Fruit fly (Drosophila melanogaster) whole organism, embryonic: Measurements from ENCODE around the gene Grasp65.

ENCODE experiments used
- BtbVII ChIP-seq: fragments of 200-800 bp; sonication (Bioruptor generic); optimal IDR thresholded peaks from 3 replicates; lab custom pipeline; 2017; ENCODE audit warnings: missing biosample characterization, mild to moderate bottlenecking, missing genetic modification characterization
- CG1024 ChIP-seq: fragments of 200-800 bp; sonication (Bioruptor generic); IDR thresholded peaks from 2 replicates; pipeline ENCODE4 v1.3.6; 2022; ENCODE audit warnings: missing biosample characterization, missing genetic modification characterization
- CG10462 ChIP-seq: fragments of 200-800 bp; sonication (Bioruptor generic); optimal IDR thresholded peaks from 2 replicates; lab custom pipeline; 2016; ENCODE audit warnings: missing biosample characterization, missing genetic modification characterization
- CG11696 ChIP-seq: fragments of 200-800 bp; sonication (Bioruptor generic); IDR thresholded peaks from 2 replicates; pipeline ENCODE4 v1.3.6; 2022; ENCODE audit warnings: missing biosample characterization, missing genetic modification characterization
- CG13287 ChIP-seq: fragments of 200-800 bp; sonication (Bioruptor generic); IDR thresholded peaks from 2 replicates; pipeline ENCODE4 v1.3.6; 2022; ENCODE audit warnings: missing biosample characterization, missing genetic modification characterization; ENCODE audit not compliant: partially characterized antibody
- CG15269 ChIP-seq: fragments of 200-800 bp; sonication (Bioruptor generic); optimal IDR thresholded peaks from 2 replicates; lab custom pipeline; 2018; ENCODE audit warnings: missing biosample characterization, mild to moderate bottlenecking, missing genetic modification characterization, moderate library complexity
- CG15601 ChIP-seq: fragments of 200-800 bp; sonication (Bioruptor generic); optimal IDR thresholded peaks from 3 replicates; lab custom pipeline; 2019; ENCODE audit warnings: missing biosample characterization, mild to moderate bottlenecking, missing genetic modification characterization, moderate library complexity
- CG18764 ChIP-seq: fragments of 200-800 bp; sonication (Bioruptor generic); optimal IDR thresholded peaks from 3 replicates; lab custom pipeline; 2016; ENCODE audit warnings: missing biosample characterization, missing genetic modification characterization
- CG30403 ChIP-seq: fragments of 200-800 bp; sonication (Bioruptor generic); optimal IDR thresholded peaks from 3 replicates; lab custom pipeline; 2016; ENCODE audit warnings: missing biosample characterization, missing genetic modification characterization
- CG30431 ChIP-seq: fragments of 200-800 bp; sonication (Bioruptor generic); optimal IDR thresholded peaks from 2 replicates; lab custom pipeline; 2017; ENCODE audit warnings: missing biosample characterization, missing genetic modification characterization
- CG3847 ChIP-seq: fragments of 200-800 bp; sonication (Bioruptor generic); IDR thresholded peaks from 2 replicates; pipeline ENCODE4 v1.3.6; 2022; ENCODE audit warnings: missing biosample characterization, missing genetic modification characterization
- CG4707 ChIP-seq: fragments of 200-800 bp; sonication (Bioruptor generic); optimal IDR thresholded peaks from 2 replicates; lab custom pipeline; 2018; ENCODE audit warnings: missing biosample characterization, mild to moderate bottlenecking, missing genetic modification characterization, moderate library complexity
- CG6854 ChIP-seq: fragments of 200-800 bp; sonication (Bioruptor generic); optimal IDR thresholded peaks from 3 replicates; lab custom pipeline; 2017; ENCODE audit warnings: missing biosample characterization, mild to moderate bottlenecking, missing genetic modification characterization
- CG7786 ChIP-seq: fragments of 200-800 bp; sonication (Bioruptor generic); optimal IDR thresholded peaks from 2 replicates; lab custom pipeline; 2016; ENCODE audit warnings: missing biosample characterization, missing genetic modification characterization
- CG9932 ChIP-seq: fragments of 200-800 bp; sonication (Bioruptor generic); IDR thresholded peaks from 2 replicates; pipeline ENCODE4 v1.3.6; 2022; ENCODE audit warnings: missing biosample characterization, missing genetic modification characterization
- CHES-1-like ChIP-seq: fragments of 200-800 bp; sonication (Bioruptor generic); optimal IDR thresholded peaks from 2 replicates; lab custom pipeline; 2016; ENCODE audit warnings: missing biosample characterization, missing genetic modification characterization
- CkIIα-i1 ChIP-seq: fragments of 200-800 bp; sonication (Bioruptor generic); IDR thresholded peaks from 2 replicates; pipeline ENCODE4 v1.3.6; 2022; ENCODE audit warnings: missing biosample characterization, missing genetic modification characterization
- Dbx ChIP-seq: fragments of 200-800 bp; sonication (Bioruptor generic); IDR thresholded peaks from 3 replicates; pipeline ENCODE4 v1.3.6; 2022; ENCODE audit warnings: missing biosample characterization, missing genetic modification characterization
- Dip3 ChIP-seq: fragments of 200-800 bp; sonication (Bioruptor generic); optimal IDR thresholded peaks from 3 replicates; lab custom pipeline; 2016; ENCODE audit warnings: missing biosample characterization, missing genetic modification characterization
- Dref ChIP-seq: fragments of 200-800 bp; sonication (Bioruptor generic); IDR thresholded peaks from 2 replicates; pipeline ENCODE4 v1.3.6; 2022; ENCODE audit warnings: missing biosample characterization, missing genetic modification characterization
- Ets65A ChIP-seq: fragments of 200-800 bp; sonication (Bioruptor generic); peaks from one replicate; lab custom pipeline; 2016; ENCODE audit warnings: missing biosample characterization, missing genetic modification characterization
- HLH54F ChIP-seq: fragments of 200-800 bp; sonication (Bioruptor generic); optimal IDR thresholded peaks from 3 replicates; lab custom pipeline; 2016; ENCODE audit warnings: missing biosample characterization, missing genetic modification characterization
- Nf-YA ChIP-seq: fragments of 200-800 bp; sonication (Bioruptor generic); IDR thresholded peaks from 2 replicates; pipeline ENCODE4 v1.3.6; 2022; ENCODE audit warnings: missing biosample characterization, missing genetic modification characterization
- Trl ChIP-seq, 3 experiments: fragments of >200 bp in 2 of 3; fragments of 200-800 bp in 1 of 3; sonication (Bioruptor generic) in 1 of 3; optimal IDR thresholded peaks; 2 replicates in 1 of 3; 3 replicates in 2 of 3; lab custom pipeline; 2016 to 2017; ENCODE audit warnings: missing biosample characterization in 1 of 3, missing genetic modification characterization in 1 of 3
- Xbp1 ChIP-seq: fragments of 200-800 bp; sonication (Bioruptor generic); optimal IDR thresholded peaks from 3 replicates; lab custom pipeline; 2016; ENCODE audit warnings: missing biosample characterization, mild to moderate bottlenecking, missing genetic modification characterization
- az2 ChIP-seq: fragments of 200-800 bp; sonication (Bioruptor generic); optimal IDR thresholded peaks from 3 replicates; lab custom pipeline; 2016; ENCODE audit warnings: missing biosample characterization, missing genetic modification characterization
- bcd ChIP-seq: fragments of 200-800 bp; sonication (Bioruptor generic); optimal IDR thresholded peaks from 2 replicates; lab custom pipeline; 2017; ENCODE audit warnings: missing biosample characterization, mild to moderate bottlenecking, missing genetic modification characterization
- dmrt99B ChIP-seq: fragments of 200-800 bp; sonication (Bioruptor generic); optimal IDR thresholded peaks from 2 replicates; lab custom pipeline; 2018; ENCODE audit warnings: missing biosample characterization, mild to moderate bottlenecking, missing genetic modification characterization, moderate library complexity
- dysf ChIP-seq: fragments of 200-800 bp; sonication (Bioruptor generic); IDR thresholded peaks from 3 replicates; pipeline ENCODE4 v1.3.6; 2022; ENCODE audit warnings: missing biosample characterization, missing genetic modification characterization
- fu2 ChIP-seq: fragments of 200-800 bp; sonication (Bioruptor generic); optimal IDR thresholded peaks from 2 replicates; lab custom pipeline; 2016; ENCODE audit warnings: missing biosample characterization, missing genetic modification characterization
- gem ChIP-seq: fragments of 200-800 bp; sonication (Bioruptor generic); optimal IDR thresholded peaks from 2 replicates; lab custom pipeline; 2019; ENCODE audit warnings: missing biosample characterization, mild to moderate bottlenecking, missing genetic modification characterization, moderate library complexity
- hkb ChIP-seq, 2 experiments: fragments of 200-800 bp in 1 of 2; fragments of >200 bp in 1 of 2; sonication (Bioruptor generic) in 1 of 2; IDR thresholded peaks in 1 of 2; optimal IDR thresholded peaks in 1 of 2; 2 replicates each; pipeline versions ENCODE4 v1.3.6 to Lab custom; 2017 to 2022; ENCODE audit warnings: missing biosample characterization in 1 of 2, missing genetic modification characterization in 1 of 2
- kay ChIP-seq: fragments of 200-800 bp; sonication (Bioruptor generic); optimal IDR thresholded peaks from 2 replicates; lab custom pipeline; 2016; ENCODE audit warnings: missing biosample characterization, missing genetic modification characterization
- lab ChIP-seq: fragments of 200-800 bp; sonication (Bioruptor generic); optimal IDR thresholded peaks from 3 replicates; lab custom pipeline; 2017; ENCODE audit warnings: missing biosample characterization, missing genetic modification characterization, mild to moderate bottlenecking, moderate library complexity, missing genetic modification reagents
- lilli ChIP-seq: fragments of 200-800 bp; sonication (Bioruptor generic); optimal IDR thresholded peaks from 3 replicates; lab custom pipeline; 2016; ENCODE audit warnings: missing biosample characterization, missing genetic modification characterization
- otp ChIP-seq: fragments of 200-800 bp; sonication (Bioruptor generic); IDR thresholded peaks from 3 replicates; pipeline ENCODE4, ENCODE4 v1.3.6; 2022; ENCODE audit warnings: missing biosample characterization, missing genetic modification characterization
- prd ChIP-seq, 3 experiments: fragments of >200 bp in 2 of 3; fragments of 200-800 bp in 1 of 3; sonication (Bioruptor generic) in 1 of 3; optimal IDR thresholded peaks in 2 of 3; IDR thresholded peaks in 1 of 3; 2 replicates in 2 of 3; 3 replicates in 1 of 3; pipeline versions ENCODE4 v1.3.6 to Lab custom; 2017 to 2022; ENCODE audit warnings: missing biosample characterization in 1 of 3, missing genetic modification characterization in 1 of 3
- row ChIP-seq: fragments of 200-800 bp; sonication (Bioruptor generic); IDR thresholded peaks from 3 replicates; pipeline ENCODE4 v1.3.6; 2022; ENCODE audit warnings: missing biosample characterization, missing genetic modification characterization
- sens ChIP-seq: fragments of 200-800 bp; sonication (Bioruptor generic); peaks from one replicate; lab custom pipeline; 2016; ENCODE audit warnings: missing biosample characterization, missing genetic modification characterization
- slbo ChIP-seq: fragments of 200-800 bp; sonication (Bioruptor generic); IDR thresholded peaks from 2 replicates; pipeline ENCODE4 v1.3.6; 2022; ENCODE audit warnings: missing biosample characterization, missing genetic modification characterization
- tgo ChIP-seq: fragments of 200-800 bp; sonication (Bioruptor generic); IDR thresholded peaks from 3 replicates; pipeline ENCODE4 v1.3.6; 2022; ENCODE audit warnings: missing biosample characterization, missing genetic modification characterization
- tio ChIP-seq: fragments of 200-800 bp; sonication (Bioruptor generic); optimal IDR thresholded peaks from 2 replicates; lab custom pipeline; 2017; ENCODE audit warnings: missing biosample characterization, missing genetic modification characterization, inconsistent platforms
- ttk ChIP-seq: fragments of 200-800 bp; sonication (Bioruptor generic); IDR thresholded peaks from 2 replicates; pipeline ENCODE4 v2.1.2; 2022; ENCODE audit warnings: missing biosample characterization, missing genetic modification characterization
- vnd ChIP-seq: fragments of 200-800 bp; sonication (Bioruptor generic); IDR thresholded peaks from 3 replicates; pipeline ENCODE4 v1.3.6; 2022; ENCODE audit warnings: missing biosample characterization, missing genetic modification characterization; ENCODE audit not compliant: partially characterized antibody
- wor ChIP-seq: fragments of 200-800 bp; sonication (Bioruptor generic); IDR thresholded peaks from 2 replicates; pipeline ENCODE4 v1.3.6; 2022; ENCODE audit warnings: missing biosample characterization, missing genetic modification characterization
- zfh2 ChIP-seq: fragments of 200-800 bp; sonication (Bioruptor generic); optimal IDR thresholded peaks from 2 replicates; lab custom pipeline; 2016; ENCODE audit warnings: missing biosample characterization, missing genetic modification characterization

The Grasp65 gene

DNA sequence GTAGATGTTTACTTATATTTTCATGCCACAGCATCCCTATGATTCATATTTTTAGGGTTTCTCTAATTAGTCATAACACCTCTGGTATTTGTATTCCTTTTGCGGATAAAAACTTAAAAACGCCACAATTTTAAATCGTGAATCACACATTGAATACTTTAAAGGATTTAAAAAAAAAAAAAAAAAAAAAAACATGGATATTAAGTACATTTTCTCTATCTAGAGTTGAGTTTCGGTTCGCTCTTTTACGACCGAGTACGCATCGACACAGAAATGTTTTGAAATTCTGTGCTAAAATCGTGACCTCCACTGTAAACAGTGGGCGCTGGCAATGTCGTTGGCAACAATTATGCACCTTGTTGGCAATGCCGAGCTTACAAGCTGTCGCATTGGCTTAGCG lies 19.3 kb upstream of the Grasp65 start (continued):
- peak; percentile 4 for TF ChIP-seq bcd (GFP tag; lab: Kevin White, UChicago)
- no peak for TF ChIP-seq hkb (optimal IDR thresholded peaks at IDR 0.05; lab: Kevin White, UChicago)
- TF ChIP-seq hkb (GFP tag; IDR thresholded peaks at IDR 0.05; lab: Robert Waterston, UW) = 0 out of 2 replicates have a peak, but pooled peaks have one; percentile 38
- peak; percentile 28 for TF ChIP-seq gem (tag; lab: Kevin White, UChicago)
- TF ChIP-seq prd (optimal IDR thresholded peaks at IDR 0.05; lab: Kevin White, UChicago) = no peak
- TF ChIP-seq prd (GFP tag; IDR thresholded peaks at IDR 0.05; lab: Robert Waterston, UW) = 0 out of 3 replicates have a peak, but pooled peaks have one; percentile 16
- no peak for TF ChIP-seq Nf-YA (GFP tag; lab: Robert Waterston, UW)
- TF ChIP-seq zfh2 (GFP tag; lab: Kevin White, UChicago) = peak; percentile 31
- no peak for TF ChIP-seq CG30431 (GFP tag; lab: Kevin White, UChicago)
- TF ChIP-seq tio (GFP tag; lab: Kevin White, UChicago) = peak; percentile 39
- no peak for TF ChIP-seq CG18764 (GFP tag; lab: Kevin White, UChicago)
- no peak for TF ChIP-seq wor
- TF ChIP-seq CG30403 = peak; percentile 28
- peak; percentile 16 for TF ChIP-seq dmrt99B
- peak; percentile 31 for TF ChIP-seq Dip3 (GFP tag; lab: Kevin White, UChicago)
- TF ChIP-seq CG11696 (GFP tag; lab: Robert Waterston, UW) = peak; percentile 81
- TF ChIP-seq CG13287 (GFP tag; lab: Robert Waterston, UW) = no peak
- TF ChIP-seq BtbVII = no peak
- TF ChIP-seq lab (GFP tag; lab: Kevin White, UChicago) = peak; percentile 11
- no peak for TF ChIP-seq CG4707
- TF ChIP-seq vnd (GFP tag; lab: Robert Waterston, UW) = no peak
- peak; percentile 26 for TF ChIP-seq CHES-1-like (GFP tag; lab: Kevin White, UChicago)
- 0 out of 2 replicates have a peak, but pooled peaks have one; percentile 22 for TF ChIP-seq CG3847 (GFP tag; lab: Robert Waterston, UW)
- TF ChIP-seq fu2 (GFP tag; lab: Kevin White, UChicago) = no peak
- peak; percentile 7 for TF ChIP-seq CG15269
- peak; percentile 23 for TF ChIP-seq Ets65A (GFP tag; lab: Kevin White, UChicago)
- TF ChIP-seq otp (GFP tag; lab: Robert Waterston, UW) = 0 out of 3 replicates have a peak, but pooled peaks have one; percentile 14
- peak; percentile 24 for TF ChIP-seq CG7786 (GFP tag; lab: Kevin White, UChicago)
- TF ChIP-seq ttk (GFP tag; lab: Robert Waterston, UW) = no peak
- 0 out of 3 replicates have a peak, but pooled peaks have one; percentile 33 for TF ChIP-seq Dbx
- TF ChIP-seq dysf (GFP tag; lab: Robert Waterston, UW) = 0 out of 3 replicates have a peak, but pooled peaks have one; percentile 34
- TF ChIP-seq Xbp1 (GFP tag; lab: Kevin White, UChicago) = peak; percentile 40
- TF ChIP-seq CG1024 (GFP tag; lab: Robert Waterston, UW) = no peak
- peak; percentile 17 for TF ChIP-seq az2 (GFP tag; lab: Kevin White, UChicago)
- TF ChIP-seq CG9932 (GFP tag; lab: Robert Waterston, UW) = peak; percentile 41
- peak; percentile 44 for TF ChIP-seq lilli (GFP tag; lab: Kevin White, UChicago)
- no peak for TF ChIP-seq CG10462 (GFP tag; lab: Kevin White, UChicago)
- peak; percentile 17 for TF ChIP-seq HLH54F (GFP tag; lab: Kevin White, UChicago)
- no peak for TF ChIP-seq CG15601 (tag; lab: Kevin White, UChicago)
- peak; percentile 54 for TF ChIP-seq slbo (GFP tag; lab: Robert Waterston, UW)
- TF ChIP-seq sens (GFP tag; lab: Kevin White, UChicago) = peak; percentile 72

- no peak for TF ChIP-seq tgo (GFP tag; lab: Robert Waterston, UW)
- no peak for TF ChIP-seq kay (GFP tag; lab: Kevin White, UChicago)
- peak in 1 of 2 experiments; percentile 29 for TF ChIP-seq Trl (optimal IDR thresholded peaks at IDR 0.05; lab: Kevin White, UChicago)
- no peak for TF ChIP-seq Trl (GFP tag; optimal IDR thresholded peaks at IDR 0.05; lab: Kevin White, UChicago)
- TF ChIP-seq tio (GFP tag; lab: Kevin White, UChicago) = peak; percentile 7
- peak; percentile 28 for TF ChIP-seq CG6854
- TF ChIP-seq CkIIα-i1 (GFP tag; lab: Robert Waterston, UW) = no peak
- TF ChIP-seq Dref (GFP tag; lab: Robert Waterston, UW) = no peak
- 0 out of 3 replicates have a peak, but pooled peaks have one; percentile 13 for TF ChIP-seq row
- TF ChIP-seq, all 482 proteins: peak for 4
These were observed 18.5 kb upstream of the Grasp65 start for dm6 chr3L:19906148-19906752.
